Fruit fly (Drosophila melanogaster) whole organism, wandering third instar larva: ENCODE measurements around the gene CG42759.

Experiments used
- Abd-B ChIP-seq: fragments of >200 bp; optimal IDR thresholded peaks from 2 replicates; lab custom pipeline; 2017; ENCODE audit warnings: missing biosample characterization, missing genetic modification characterization
- CG32264 ChIP-seq: fragments of 200-800 bp; sonication (Bioruptor generic); optimal IDR thresholded peaks from 2 replicates; lab custom pipeline; 2016; ENCODE audit warnings: missing biosample characterization, missing genetic modification characterization
- CG9705 ChIP-seq: fragments of 200-800 bp; sonication (Bioruptor generic); optimal IDR thresholded peaks from 2 replicates; lab custom pipeline; 2018; ENCODE audit warnings: missing biosample characterization, mild to moderate bottlenecking, missing genetic modification characterization
- CrebA ChIP-seq: fragments of 200-800 bp; sonication (Bioruptor generic); optimal IDR thresholded peaks from 2 replicates; lab custom pipeline; 2016; ENCODE audit warnings: missing biosample characterization, mild to moderate bottlenecking, missing genetic modification characterization, borderline replicate concordance
- Dfd ChIP-seq: fragments of >200 bp; optimal IDR thresholded peaks from 2 replicates; lab custom pipeline; 2017; ENCODE audit warnings: missing biosample characterization, missing genetic modification characterization
- Dif ChIP-seq: fragments of 200-275, 200-300 bp; sonication (Bioruptor generic); optimal IDR thresholded peaks from 2 replicates; lab custom pipeline; 2018; ENCODE audit warnings: missing biosample characterization, missing genetic modification characterization; ENCODE audit not compliant: partially characterized antibody
- HLH106 ChIP-seq: fragments of 200-800 bp; optimal IDR thresholded peaks from 3 replicates; lab custom pipeline; 2019; ENCODE audit warnings: missing biosample characterization, mild to moderate bottlenecking, missing genetic modification characterization, moderate library complexity
- Hnf4 ChIP-seq: fragments of 200-800 bp; sonication (Bioruptor generic); optimal IDR thresholded peaks from 2 replicates; lab custom pipeline; 2016; ENCODE audit warnings: missing biosample characterization, mild to moderate bottlenecking, missing genetic modification characterization
- Hr78 ChIP-seq: fragments of >200 bp; optimal IDR thresholded peaks from 2 replicates; lab custom pipeline; 2017; ENCODE audit warnings: missing biosample characterization, missing genetic modification characterization
- Myc ChIP-seq: fragments of >200 bp; optimal IDR thresholded peaks from 2 replicates; lab custom pipeline; 2017
- N ChIP-seq: fragments of >200 bp; optimal IDR thresholded peaks from 2 replicates; lab custom pipeline; 2018; ENCODE audit warnings: missing biosample characterization, missing external identifiers, missing genetic modification characterization
- OdsH ChIP-seq: fragments of 200-800 bp; sonication (Bioruptor generic); optimal IDR thresholded peaks from 2 replicates; lab custom pipeline; 2016; ENCODE audit warnings: missing biosample characterization, mild to moderate bottlenecking, missing genetic modification characterization
- Rel ChIP-seq, 2 experiments: fragments of 200-800 bp; sonication (Bioruptor generic) in 1 of 2; optimal IDR thresholded peaks; 2 replicates in 1 of 2; 3 replicates in 1 of 2; lab custom pipeline; 2016 to 2019; ENCODE audit warnings: mild to moderate bottlenecking in 2 of 2, missing biosample characterization in 2 of 2, missing genetic modification characterization in 2 of 2, moderate library complexity in 1 of 2
- Sp1 ChIP-seq: fragments of 200-800 bp; sonication (Bioruptor generic); optimal IDR thresholded peaks from 3 replicates; lab custom pipeline; 2019; ENCODE audit warnings: missing biosample characterization, mild to moderate bottlenecking, missing genetic modification characterization, moderate library complexity
- Vsx2 ChIP-seq: fragments of 200-300, 225-300 bp; sonication (Bioruptor generic); optimal IDR thresholded peaks from 2 replicates; lab custom pipeline; 2018; ENCODE audit warnings: missing biosample characterization, missing genetic modification characterization; ENCODE audit not compliant: partially characterized antibody
- br ChIP-seq: fragments of 200-800 bp; sonication (Bioruptor generic); optimal IDR thresholded peaks from 2 replicates; lab custom pipeline; 2016; ENCODE audit warnings: missing biosample characterization, missing genetic modification characterization
- dmrt93B ChIP-seq: fragments of 200-800 bp; sonication (Bioruptor generic); optimal IDR thresholded peaks from 2 replicates; lab custom pipeline; 2018; ENCODE audit warnings: missing biosample characterization, mild to moderate bottlenecking, missing genetic modification characterization
- dsf ChIP-seq: sonication (Bioruptor generic); optimal IDR thresholded peaks from 2 replicates; lab custom pipeline; 2016; ENCODE audit warnings: missing biosample characterization, missing genetic modification characterization, borderline replicate concordance
- ey ChIP-seq: fragments of 200-800 bp; sonication (Bioruptor generic); optimal IDR thresholded peaks from 2 replicates; lab custom pipeline; 2016; ENCODE audit warnings: missing biosample characterization, missing genetic modification characterization
- foxo ChIP-seq, 2 experiments: fragments of 200-800 bp; sonication (Bioruptor generic); optimal IDR thresholded peaks; 2 replicates in 1 of 2; 3 replicates in 1 of 2; lab custom pipeline; 2016 to 2017; ENCODE audit warnings: missing biosample characterization in 2 of 2, missing genetic modification characterization in 2 of 2
- fru ChIP-seq: fragments of 200-800 bp; sonication (Bioruptor generic); optimal IDR thresholded peaks from 3 replicates; lab custom pipeline; 2016; ENCODE audit warnings: missing biosample characterization, mild to moderate bottlenecking, missing genetic modification characterization
- h ChIP-seq: fragments of 200-800 bp; sonication (Bioruptor generic); optimal IDR thresholded peaks from 3 replicates; lab custom pipeline; 2016; ENCODE audit warnings: missing biosample characterization, mild to moderate bottlenecking, missing genetic modification characterization
- lola ChIP-seq: fragments of >200 bp; optimal IDR thresholded peaks from 2 replicates; lab custom pipeline; 2017; ENCODE audit warnings: missing biosample characterization, missing genetic modification characterization
- pan ChIP-seq: fragments of >200 bp; optimal IDR thresholded peaks from 2 replicates; lab custom pipeline; 2017
- psq ChIP-seq: fragments of 200-800 bp; sonication (Bioruptor generic); optimal IDR thresholded peaks from 3 replicates; lab custom pipeline; 2017; ENCODE audit warnings: missing biosample characterization, mild to moderate bottlenecking, missing genetic modification characterization, moderate library complexity
- rgr ChIP-seq: fragments of 200-800 bp; sonication (Bioruptor generic); optimal IDR thresholded peaks from 3 replicates; lab custom pipeline; 2016; ENCODE audit warnings: missing biosample characterization, mild to moderate bottlenecking, missing genetic modification characterization
- sv ChIP-seq: fragments of 200-800 bp; sonication (Bioruptor generic); optimal IDR thresholded peaks from 3 replicates; lab custom pipeline; 2016; ENCODE audit warnings: missing biosample characterization, missing genetic modification characterization
- tai ChIP-seq: sonication (Bioruptor generic); optimal IDR thresholded peaks from 2 replicates; lab custom pipeline; 2016; ENCODE audit warnings: missing biosample characterization, missing genetic modification characterization
- usp ChIP-seq: fragments of >200 bp; optimal IDR thresholded peaks from 2 replicates; lab custom pipeline; 2017; ENCODE audit warnings: missing biosample characterization, missing genetic modification characterization
- woc ChIP-seq: sonication (Bioruptor generic); optimal IDR thresholded peaks from 2 replicates; lab custom pipeline; 2016; ENCODE audit warnings: missing biosample characterization, mild to moderate bottlenecking, missing genetic modification characterization

CG42759 gene

dm6 chr3R:10114915-10115534 lies 27.8 kb upstream of the CG42759 start:
- no peak for TF ChIP-seq psq

- TF ChIP-seq Sp1 (GFP tag; lab: Kevin White, UChicago) (no peak), ey (GFP tag; lab: Kevin White, UChicago) (no peak), Hr78 (GFP tag; lab: Kevin White, UChicago) (no peak), tai (no peak)
Observed at dm6 chr3R:10115797-10116196, 27.1 kb upstream of the CG42759 start.

- no peak for TF ChIP-seq dmrt93B (GFP tag; lab: Kevin White, UChicago)
- peak; percentile 62 for TF ChIP-seq h (GFP tag; lab: Kevin White, UChicago)
- no peak for TF ChIP-seq fru (GFP tag; lab: Kevin White, UChicago)
- TF ChIP-seq Rel (GFP tag; optimal IDR thresholded peaks at IDR 0.05; lab: Kevin White, UChicago) = no peak
- TF ChIP-seq Rel (tag; optimal IDR thresholded peaks at IDR 0.05; lab: Kevin White, UChicago) = peak; percentile 60
- TF ChIP-seq Vsx2 (GFP tag; lab: Kevin White, UChicago) = peak; percentile 59
Observed at dm6 chr3R:10119592-10119991, 23.3 kb upstream of the CG42759 start.

- TF ChIP-seq sv (no peak), dsf (GFP tag; lab: Kevin White, UChicago) (no peak), dmrt93B (GFP tag; lab: Kevin White, UChicago) (no peak), Hr78 (GFP tag; lab: Kevin White, UChicago) (no peak), usp (no peak), Dfd (GFP tag; lab: Kevin White, UChicago) (no peak), Abd-B (GFP tag; lab: Kevin White, UChicago) (no peak), br (GFP tag; lab: Kevin White, UChicago) (no peak), CG9705 (GFP tag; lab: Kevin White, UChicago) (no peak), foxo (GFP tag; optimal IDR thresholded peaks at IDR 0.05; lab: Kevin White, UChicago) (no peak), pan (lab: Kevin White, UChicago) (no peak), Myc (lab: Kevin White, UChicago) (no peak), Hnf4 (GFP tag; lab: Kevin White, UChicago) (no peak), rgr (GFP tag; lab: Kevin White, UChicago) (no peak), CG32264 (GFP tag; lab: Kevin White, UChicago) (no peak)
Observed at dm6 chr3R:10121266-10121904, 21.5 kb upstream of the CG42759 start, which contains the start of the genes gammaSnap2 and ATPsynepsilonL. Gene gammaSnap2, minus strand, starts transcription at chr3R:10121400. Gene ATPsynepsilonL, plus strand, starts transcription at chr3R:10121773.

dm6 chr3R:10124764-10125163 lies 18.1 kb upstream of the CG42759 start:
- TF ChIP-seq OdsH (GFP tag; lab: Kevin White, UChicago) (no peak), Sp1 (GFP tag; lab: Kevin White, UChicago) (no peak), HLH106 (tag; lab: Kevin White, UChicago) (no peak), lola (no peak), CrebA (GFP tag; lab: Kevin White, UChicago) (no peak), N (GFP tag; lab: Kevin White, UChicago) (no peak), Dif (no peak), ey (GFP tag; lab: Kevin White, UChicago) (no peak), Hnf4 (GFP tag; lab: Kevin White, UChicago) (no peak), Rel (GFP tag; optimal IDR thresholded peaks at IDR 0.05; lab: Kevin White, UChicago) (no peak), Rel (tag; optimal IDR thresholded peaks at IDR 0.05; lab: Kevin White, UChicago) (no peak), tai (no peak), fru (GFP tag; lab: Kevin White, UChicago) (no peak), usp (no peak), Vsx2 (GFP tag; lab: Kevin White, UChicago) (no peak), Dfd (GFP tag; lab: Kevin White, UChicago) (no peak), woc (GFP tag; lab: Kevin White, UChicago) (no peak)
